Fruit fly (Drosophila melanogaster) whole organism, embryonic: ENCODE data around the gene CG33687.

ENCODE experiments used
- Asciz ChIP-seq: fragments of 200-800 bp; sonication (Bioruptor generic); optimal IDR thresholded peaks from 2 replicates; lab custom pipeline; 2017; ENCODE audit warnings: missing biosample characterization, mild to moderate bottlenecking, missing genetic modification characterization, missing genetic modification reagents
- CG10267 ChIP-seq: fragments of 200-800 bp; sonication (Bioruptor generic); optimal IDR thresholded peaks from 2 replicates; lab custom pipeline; 2018; ENCODE audit warnings: missing biosample characterization, mild to moderate bottlenecking, missing genetic modification characterization, moderate library complexity
- CG11247 ChIP-seq: fragments of 200-800 bp; sonication (Bioruptor generic); IDR thresholded peaks from 2 replicates; pipeline ENCODE4 v1.3.6; 2022; ENCODE audit warnings: missing biosample characterization, missing genetic modification characterization
- CG12104 ChIP-seq: fragments of 200-800 bp; sonication (Bioruptor generic); optimal IDR thresholded peaks from 3 replicates; lab custom pipeline; 2016; ENCODE audit warnings: missing biosample characterization, missing genetic modification characterization
- CG12299 ChIP-seq: fragments of 200-800 bp; sonication (Bioruptor generic); optimal IDR thresholded peaks from 2 replicates; lab custom pipeline; 2018; ENCODE audit warnings: missing biosample characterization, mild to moderate bottlenecking, missing genetic modification characterization
- CG12391 ChIP-seq: fragments of 200-800 bp; sonication (Bioruptor generic); optimal IDR thresholded peaks from 3 replicates; lab custom pipeline; 2018; ENCODE audit warnings: missing biosample characterization, mild to moderate bottlenecking, missing genetic modification characterization, moderate library complexity
- CG14014 ChIP-seq: fragments of 200-800 bp; sonication (Bioruptor generic); IDR thresholded peaks from 2 replicates; pipeline ENCODE4 v1.3.6; 2022; ENCODE audit warnings: missing biosample characterization, missing genetic modification characterization
- CG17359 ChIP-seq: fragments of 200-800 bp; sonication (Bioruptor generic); optimal IDR thresholded peaks from 3 replicates; lab custom pipeline; 2018; ENCODE audit warnings: missing biosample characterization, mild to moderate bottlenecking, missing genetic modification characterization, moderate library complexity
- CG17361 ChIP-seq: fragments of 200-800 bp; sonication (Bioruptor generic); IDR thresholded peaks from 3 replicates; pipeline ENCODE4 v1.3.6; 2022; ENCODE audit warnings: missing biosample characterization, missing genetic modification characterization
- CG18262 ChIP-seq: fragments of 200-800 bp; optimal IDR thresholded peaks from 3 replicates; lab custom pipeline; 2019; ENCODE audit warnings: missing biosample characterization, mild to moderate bottlenecking, missing genetic modification characterization, moderate library complexity
- CG1832 ChIP-seq: fragments of 200-800 bp; sonication (Bioruptor generic); optimal IDR thresholded peaks from 2 replicates; lab custom pipeline; 2017; ENCODE audit warnings: missing biosample characterization, mild to moderate bottlenecking, missing genetic modification characterization, inconsistent platforms
- CG2199 ChIP-seq: fragments of 200-800 bp; sonication (Bioruptor generic); IDR thresholded peaks from 3 replicates; pipeline ENCODE4 v1.3.6; 2022; ENCODE audit warnings: missing biosample characterization, missing genetic modification characterization
- CG2202 ChIP-seq: fragments of 200-800 bp; sonication (Bioruptor generic); optimal IDR thresholded peaks from 2 replicates; lab custom pipeline; 2018; ENCODE audit warnings: missing biosample characterization, mild to moderate bottlenecking, missing genetic modification characterization
- CG2875 ChIP-seq: fragments of 200-800 bp; sonication (Bioruptor generic); optimal IDR thresholded peaks from 2 replicates; lab custom pipeline; 2017; ENCODE audit warnings: missing biosample characterization, mild to moderate bottlenecking, missing genetic modification characterization, missing genetic modification reagents
- CG30431 ChIP-seq: fragments of 200-800 bp; sonication (Bioruptor generic); optimal IDR thresholded peaks from 2 replicates; lab custom pipeline; 2017; ENCODE audit warnings: missing biosample characterization, missing genetic modification characterization
- CG4404 ChIP-seq: fragments of 200-800 bp; sonication (Bioruptor generic); IDR thresholded peaks from 2 replicates; pipeline ENCODE4 v1.3.6; 2022; ENCODE audit warnings: missing biosample characterization, missing genetic modification characterization
- CG5180 ChIP-seq: fragments of 200-800 bp; sonication (Bioruptor generic); optimal IDR thresholded peaks from 3 replicates; lab custom pipeline; 2017; ENCODE audit warnings: missing biosample characterization, missing genetic modification characterization, mild to moderate bottlenecking, moderate library complexity, missing genetic modification reagents
- CG6765 ChIP-seq: fragments of 200-800 bp; sonication (Bioruptor generic); optimal IDR thresholded peaks from 3 replicates; lab custom pipeline; 2017; ENCODE audit warnings: missing biosample characterization, mild to moderate bottlenecking, missing genetic modification characterization
- CG8089 ChIP-seq: fragments of 200-800 bp; sonication (Bioruptor generic); optimal IDR thresholded peaks from 3 replicates; lab custom pipeline; 2016; ENCODE audit warnings: missing biosample characterization, missing genetic modification characterization
- CG8388 ChIP-seq: fragments of 200-800 bp; sonication (Bioruptor generic); optimal IDR thresholded peaks from 2 replicates; lab custom pipeline; 2019; ENCODE audit warnings: missing biosample characterization, mild to moderate bottlenecking, missing genetic modification characterization, moderate library complexity
- CG8944 ChIP-seq: fragments of 200-800 bp; sonication (Bioruptor generic); optimal IDR thresholded peaks from 3 replicates; lab custom pipeline; 2016; ENCODE audit warnings: missing biosample characterization, missing genetic modification characterization
- Chrac-16 ChIP-seq: fragments of 200-800 bp; sonication (Bioruptor generic); optimal IDR thresholded peaks from 3 replicates; lab custom pipeline; 2016; ENCODE audit warnings: missing biosample characterization, missing genetic modification characterization
- CoRest ChIP-seq: fragments of 200-800 bp; sonication (Bioruptor generic); optimal IDR thresholded peaks from 3 replicates; lab custom pipeline; 2018; ENCODE audit warnings: missing biosample characterization, mild to moderate bottlenecking, missing genetic modification characterization, moderate library complexity
- Dad ChIP-seq: fragments of 200-800 bp; sonication (Bioruptor generic); optimal IDR thresholded peaks from 3 replicates; lab custom pipeline; 2016; ENCODE audit warnings: missing biosample characterization, missing genetic modification characterization
- Fer3 ChIP-seq: fragments of 200-800 bp; sonication (Bioruptor generic); optimal IDR thresholded peaks from 2 replicates; lab custom pipeline; 2018; ENCODE audit warnings: missing biosample characterization, mild to moderate bottlenecking, missing genetic modification characterization, moderate library complexity
- Hand ChIP-seq: fragments of 200-800 bp; sonication (Bioruptor generic); optimal IDR thresholded peaks from 2 replicates; lab custom pipeline; 2017; ENCODE audit warnings: mild to moderate bottlenecking, missing biosample characterization, missing genetic modification reagents, missing genetic modification characterization
- Hmx ChIP-seq: fragments of 200-800 bp; sonication (Bioruptor generic); optimal IDR thresholded peaks from 2 replicates; lab custom pipeline; 2016; ENCODE audit warnings: missing biosample characterization, missing genetic modification characterization
- Pdp1 ChIP-seq, 2 experiments: fragments of 200-800 bp; sonication (Bioruptor generic); optimal IDR thresholded peaks; 3 replicates each; lab custom pipeline; 2016; ENCODE audit warnings: missing biosample characterization in 2 of 2, missing genetic modification characterization in 2 of 2, mild to moderate bottlenecking in 1 of 2, moderate library complexity in 1 of 2
- Sry-β ChIP-seq: fragments of 200-800 bp; sonication (Bioruptor generic); optimal IDR thresholded peaks from 2 replicates; lab custom pipeline; 2018; ENCODE audit warnings: missing biosample characterization, mild to moderate bottlenecking, missing genetic modification characterization, moderate library complexity
- ac ChIP-seq: fragments of 200-800 bp; sonication (Bioruptor generic); optimal IDR thresholded peaks from 3 replicates; lab custom pipeline; 2017; ENCODE audit warnings: missing biosample characterization, mild to moderate bottlenecking, missing genetic modification characterization
- chif ChIP-seq, 2 experiments: fragments of 200-800 bp; sonication (Bioruptor generic); optimal IDR thresholded peaks; 3 replicates each; lab custom pipeline; 2016; ENCODE audit warnings: missing biosample characterization in 2 of 2, missing genetic modification characterization in 2 of 2
- chm ChIP-seq: fragments of 200-800 bp; sonication (Bioruptor generic); IDR thresholded peaks from 2 replicates; pipeline ENCODE4 v1.3.6; 2022; ENCODE audit warnings: missing biosample characterization, missing genetic modification characterization
- cwo ChIP-seq: fragments of 200-800 bp; sonication (Bioruptor generic); optimal IDR thresholded peaks from 3 replicates; lab custom pipeline; 2017; ENCODE audit warnings: missing biosample characterization, missing genetic modification characterization, mild to moderate bottlenecking, moderate library complexity, missing genetic modification reagents
- dmrt11E ChIP-seq: fragments of 200-800 bp; sonication (Bioruptor generic); optimal IDR thresholded peaks from 3 replicates; lab custom pipeline; 2018; ENCODE audit warnings: missing biosample characterization, mild to moderate bottlenecking, missing genetic modification characterization, moderate library complexity
- gcm2 ChIP-seq: fragments of 200-800 bp; sonication (Bioruptor generic); optimal IDR thresholded peaks from 2 replicates; lab custom pipeline; 2016; ENCODE audit warnings: missing biosample characterization, missing genetic modification characterization
- gfzf ChIP-seq: fragments of 200-800 bp; sonication (Bioruptor generic); optimal IDR thresholded peaks from 2 replicates; lab custom pipeline; 2016; ENCODE audit warnings: missing biosample characterization, mild to moderate bottlenecking, missing genetic modification characterization, moderate library complexity
- gro ChIP-seq: fragments of 200-800 bp; sonication (Bioruptor generic); optimal IDR thresholded peaks from 2 replicates; lab custom pipeline; 2016; ENCODE audit warnings: missing biosample characterization, missing genetic modification characterization
- h ChIP-seq: fragments of >200 bp; optimal IDR thresholded peaks from 2 replicates; lab custom pipeline; 2017
- her ChIP-seq: fragments of 200-800 bp; sonication (Bioruptor generic); optimal IDR thresholded peaks from 2 replicates; lab custom pipeline; 2016; ENCODE audit warnings: missing biosample characterization, missing genetic modification characterization
- hth ChIP-seq: fragments of >200 bp; optimal IDR thresholded peaks from 2 replicates; lab custom pipeline; 2017; ENCODE audit warnings: inconsistent platforms
- kay ChIP-seq: fragments of 200-800 bp; sonication (Bioruptor generic); optimal IDR thresholded peaks from 2 replicates; lab custom pipeline; 2016; ENCODE audit warnings: missing biosample characterization, missing genetic modification characterization
- lab ChIP-seq: fragments of 200-800 bp; sonication (Bioruptor generic); optimal IDR thresholded peaks from 3 replicates; lab custom pipeline; 2017; ENCODE audit warnings: missing biosample characterization, missing genetic modification characterization, mild to moderate bottlenecking, moderate library complexity, missing genetic modification reagents
- nom ChIP-seq: fragments of 200-800 bp; sonication (Bioruptor generic); optimal IDR thresholded peaks from 2 replicates; lab custom pipeline; 2017; ENCODE audit warnings: missing biosample characterization, missing genetic modification characterization, mild to moderate bottlenecking, moderate library complexity, missing genetic modification reagents
- repo ChIP-seq: fragments of 200-800 bp; sonication (Bioruptor generic); optimal IDR thresholded peaks from 2 replicates; lab custom pipeline; 2016; ENCODE audit warnings: missing biosample characterization, missing genetic modification characterization
- rib ChIP-seq: fragments of 200-800 bp; sonication (Bioruptor generic); IDR thresholded peaks from 2 replicates; pipeline ENCODE4 v1.3.6; 2022; ENCODE audit warnings: missing biosample characterization, missing genetic modification characterization
- stwl ChIP-seq: fragments of 200-800 bp; sonication (Bioruptor generic); optimal IDR thresholded peaks from 3 replicates; lab custom pipeline; 2018; ENCODE audit warnings: missing biosample characterization, mild to moderate bottlenecking, missing genetic modification characterization, moderate library complexity
- unpg ChIP-seq: fragments of 200-800 bp; sonication (Bioruptor generic); optimal IDR thresholded peaks from 3 replicates; lab custom pipeline; 2018; ENCODE audit warnings: missing biosample characterization, mild to moderate bottlenecking, missing genetic modification characterization, moderate library complexity
- wek ChIP-seq: fragments of 200-800 bp; sonication (Bioruptor generic); optimal IDR thresholded peaks from 3 replicates; lab custom pipeline; 2018; ENCODE audit warnings: missing biosample characterization, mild to moderate bottlenecking, missing genetic modification characterization, moderate library complexity
- zf30C ChIP-seq: fragments of 200-800 bp; sonication (Bioruptor generic); optimal IDR thresholded peaks from 3 replicates; lab custom pipeline; 2018; ENCODE audit warnings: missing biosample characterization, mild to moderate bottlenecking, missing genetic modification characterization

The CG33687 gene

DNA sequence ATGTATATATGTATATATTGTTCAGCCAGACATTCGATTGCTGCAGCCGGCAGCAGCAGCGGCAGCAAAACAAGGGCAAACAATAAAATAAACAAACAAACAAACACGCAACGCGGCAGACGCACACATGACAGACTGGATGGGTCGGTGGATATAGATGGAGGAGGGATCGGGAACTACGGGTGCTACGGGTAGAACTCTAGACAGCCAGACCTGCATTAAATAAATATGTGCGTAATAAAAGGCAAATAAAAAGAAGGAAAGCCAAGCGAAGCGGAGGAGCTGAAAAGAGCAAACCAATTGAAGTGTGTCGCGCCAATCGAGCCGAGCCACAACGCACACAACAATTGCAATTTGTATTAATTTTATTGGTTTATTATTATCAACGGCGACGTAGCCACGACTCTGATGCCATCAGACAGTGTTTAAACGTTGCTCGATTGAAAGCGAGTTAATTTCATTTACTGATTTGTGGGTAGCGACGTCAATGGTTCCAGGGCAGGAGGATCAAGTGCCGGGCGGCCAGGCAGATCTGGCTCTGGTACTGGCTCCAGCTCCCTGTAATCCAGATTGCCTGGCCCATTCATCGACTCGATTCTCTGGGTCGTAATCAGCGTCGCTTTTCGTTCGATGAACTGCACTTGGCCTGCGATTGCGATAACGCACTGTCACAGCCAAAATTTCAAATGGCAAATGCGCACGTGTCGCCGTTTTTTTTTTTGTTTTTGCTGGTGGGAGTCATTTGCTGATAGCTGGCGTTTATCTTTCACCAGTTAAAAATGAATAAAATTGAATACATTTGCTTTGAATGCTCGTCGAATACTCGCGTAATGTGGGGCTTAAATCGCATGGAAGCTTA lies 3.6 kb upstream of the CG33687 start (continued):
- TF ChIP-seq CG1832 (GFP tag; lab: Kevin White, UChicago) (no peak), h (lab: Kevin White, UChicago) (no peak), cwo (GFP tag; lab: Kevin White, UChicago) (peak; percentile 64), CG17359 (tag; lab: Kevin White, UChicago) (peak; percentile 7), CG5180 (no peak), CG8388 (GFP tag; lab: Kevin White, UChicago) (peak; percentile 10), CG12299 (tag; lab: Kevin White, UChicago) (no peak), gcm2 (GFP tag; lab: Kevin White, UChicago) (no peak), ac (GFP tag; lab: Kevin White, UChicago) (no peak), Dad (no peak), CG12391 (tag; lab: Kevin White, UChicago) (no peak), CG2875 (GFP tag; lab: Kevin White, UChicago) (peak; percentile 81), Hand (GFP tag; lab: Kevin White, UChicago) (no peak), CG17361 (GFP tag; lab: Robert Waterston, UW) (no peak), CG30431 (peak; percentile 21), CG4404 (no peak), Fer3 (no peak), CG8089 (peak; percentile 49), Pdp1 (GFP tag; optimal IDR thresholded peaks at IDR 0.05; lab: Kevin White, UChicago) (peak in 1 of 2 experiments; percentile 21), lab (GFP tag; lab: Kevin White, UChicago) (peak; percentile 26), CG2199 (GFP tag; lab: Robert Waterston, UW) (no peak), CG18262 (tag; lab: Kevin White, UChicago) (peak; percentile 36), Sry-β (peak; percentile 36), Hmx (GFP tag; lab: Kevin White, UChicago) (no peak), CG10267 (peak; percentile 15), her (no peak), Asciz (peak; percentile 48), chm (no peak), unpg (GFP tag; lab: Kevin White, UChicago) (peak; percentile 38), CG12104 (GFP tag; lab: Kevin White, UChicago) (no peak), repo (GFP tag; lab: Kevin White, UChicago) (no peak), kay (GFP tag; lab: Kevin White, UChicago) (no peak), gro (GFP tag; lab: Kevin White, UChicago) (no peak), zf30C (GFP tag; lab: Kevin White, UChicago) (no peak), rib (GFP tag; lab: Robert Waterston, UW) (no peak), CG2202 (peak; percentile 84), CG6765 (GFP tag; lab: Kevin White, UChicago) (no peak), gfzf (GFP tag; lab: Kevin White, UChicago) (no peak), chif (GFP tag; optimal IDR thresholded peaks at IDR 0.05; lab: Kevin White, UChicago) (peak in 1 of 2 experiments; percentile 16), wek (GFP tag; lab: Kevin White, UChicago) (peak; percentile 29), stwl (tag; lab: Kevin White, UChicago) (no peak), CG11247 (GFP tag; lab: Robert Waterston, UW) (no peak), nom (GFP tag; lab: Kevin White, UChicago) (peak; percentile 85), CG8944 (no peak), CoRest (tag; lab: Kevin White, UChicago) (peak; percentile 18), dmrt11E (tag; lab: Kevin White, UChicago) (peak; percentile 62), hth (lab: Kevin White, UChicago) (no peak), CG14014 (GFP tag; lab: Robert Waterston, UW) (no peak), Chrac-16 (no peak)
